Fruit fly (Drosophila melanogaster) whole organism, prepupa: Measurements from ENCODE around the gene Eig71Ek.

Source experiments
- Blimp-1 ChIP-seq: fragments of 200-800 bp; sonication (Bioruptor generic); optimal IDR thresholded peaks from 3 replicates; lab custom pipeline; 2017; ENCODE audit warnings: missing biosample characterization, missing genetic modification characterization, mild to moderate bottlenecking, moderate library complexity, missing genetic modification reagents
- CG10631 ChIP-seq: fragments of 200-800 bp; sonication (Bioruptor generic); optimal IDR thresholded peaks from 2 replicates; lab custom pipeline; 2016; ENCODE audit warnings: missing biosample characterization, missing genetic modification characterization
- CG10669 ChIP-seq: fragments of 200-800 bp; sonication (Bioruptor generic); optimal IDR thresholded peaks from 3 replicates; lab custom pipeline; 2018; ENCODE audit warnings: missing biosample characterization, mild to moderate bottlenecking, missing genetic modification characterization, moderate library complexity
- CG11294 ChIP-seq: fragments of 200-800 bp; sonication (Bioruptor generic); IDR thresholded peaks from 2 replicates; pipeline ENCODE4 v1.3.6; 2022; ENCODE audit warnings: missing biosample characterization, missing genetic modification characterization
- CG11762 ChIP-seq: fragments of 200-800 bp; sonication (Bioruptor generic); optimal IDR thresholded peaks from 3 replicates; lab custom pipeline; 2016; ENCODE audit warnings: missing biosample characterization, missing genetic modification characterization; ENCODE audit not compliant: insufficient read depth
- CG11902 ChIP-seq: fragments of 200-800 bp; sonication (Bioruptor generic); optimal IDR thresholded peaks from 3 replicates; lab custom pipeline; 2016; ENCODE audit warnings: missing biosample characterization, missing genetic modification characterization
- CG15336 ChIP-seq: fragments of 200-800 bp; sonication (Bioruptor generic); IDR thresholded peaks from 2 replicates; pipeline ENCODE4 v1.3.6; 2022; ENCODE audit warnings: missing biosample characterization, missing genetic modification characterization
- CG1621 ChIP-seq: fragments of 200-800 bp; sonication (Bioruptor generic); optimal IDR thresholded peaks from 3 replicates; lab custom pipeline; 2018; ENCODE audit warnings: missing biosample characterization, mild to moderate bottlenecking, missing genetic modification characterization
- CG16779 ChIP-seq: fragments of 200-800 bp; sonication (Bioruptor generic); optimal IDR thresholded peaks from 3 replicates; lab custom pipeline; 2017; ENCODE audit warnings: missing biosample characterization, mild to moderate bottlenecking, missing genetic modification characterization
- CG3032 ChIP-seq: fragments of 200-800 bp; optimal IDR thresholded peaks from 2 replicates; lab custom pipeline; 2019; ENCODE audit warnings: missing biosample characterization, mild to moderate bottlenecking, missing genetic modification characterization, moderate library complexity
- CG32006 ChIP-seq: fragments of 200-800 bp; sonication (Bioruptor generic); optimal IDR thresholded peaks from 3 replicates; lab custom pipeline; 2017; ENCODE audit warnings: missing biosample characterization, mild to moderate bottlenecking, missing genetic modification characterization
- CG3919 ChIP-seq: fragments of 200-800 bp; sonication (Bioruptor generic); optimal IDR thresholded peaks from 3 replicates; lab custom pipeline; 2016; ENCODE audit warnings: missing biosample characterization, missing genetic modification characterization
- CG4318 ChIP-seq: fragments of 200-800 bp; sonication (Bioruptor generic); optimal IDR thresholded peaks from 3 replicates; lab custom pipeline; 2017; ENCODE audit warnings: missing biosample characterization, mild to moderate bottlenecking, missing genetic modification characterization
- CG6276 ChIP-seq: fragments of 200-800 bp; sonication (Bioruptor generic); optimal IDR thresholded peaks from 2 replicates; lab custom pipeline; 2017; ENCODE audit warnings: missing biosample characterization, mild to moderate bottlenecking, missing genetic modification characterization
- CG8119 ChIP-seq: fragments of 200-800 bp; sonication (Bioruptor generic); IDR thresholded peaks from 3 replicates; pipeline ENCODE4 v1.3.6; 2022; ENCODE audit warnings: missing biosample characterization, missing genetic modification characterization
- CG8319 ChIP-seq: fragments of 200-800 bp; sonication (Bioruptor generic); optimal IDR thresholded peaks from 3 replicates; lab custom pipeline; 2016; ENCODE audit warnings: missing biosample characterization, missing genetic modification characterization
- CG8632 ChIP-seq: fragments of 200-800 bp; sonication (Bioruptor generic); optimal IDR thresholded peaks from 3 replicates; lab custom pipeline; 2016; ENCODE audit warnings: missing biosample characterization, missing genetic modification characterization
- CG9139 ChIP-seq: fragments of 200-800 bp; sonication (Bioruptor generic); optimal IDR thresholded peaks from 3 replicates; lab custom pipeline; 2017; ENCODE audit warnings: missing biosample characterization, mild to moderate bottlenecking, missing genetic modification characterization
- Eip75B ChIP-seq: fragments of 200-800 bp; sonication (Bioruptor generic); optimal IDR thresholded peaks from 3 replicates; lab custom pipeline; 2016; ENCODE audit warnings: missing biosample characterization, missing genetic modification characterization
- Eip78C ChIP-seq: fragments of 200-800 bp; sonication (Bioruptor generic); peaks from one replicate; lab custom pipeline; 2016; ENCODE audit warnings: missing biosample characterization, missing genetic modification characterization
- Eip93F ChIP-seq: fragments of 200-800 bp; sonication (Bioruptor generic); optimal IDR thresholded peaks from 2 replicates; lab custom pipeline; 2016; ENCODE audit warnings: missing biosample characterization, mild to moderate bottlenecking, missing genetic modification characterization
- Ets21C ChIP-seq: fragments of 200-800 bp; sonication (Bioruptor generic); optimal IDR thresholded peaks from 3 replicates; lab custom pipeline; 2016; ENCODE audit warnings: missing biosample characterization, missing genetic modification characterization
- Ets96B ChIP-seq: fragments of 200-800 bp; optimal IDR thresholded peaks from 2 replicates; lab custom pipeline; 2019; ENCODE audit warnings: missing biosample characterization, mild to moderate bottlenecking, missing genetic modification characterization, moderate library complexity
- Gug ChIP-seq: fragments of 200-800 bp; sonication (Bioruptor generic); IDR thresholded peaks from 2 replicates; pipeline ENCODE4 v1.3.6; 2022; ENCODE audit warnings: missing biosample characterization, missing genetic modification characterization
- Hr38 ChIP-seq: sonication (Bioruptor generic); optimal IDR thresholded peaks from 2 replicates; lab custom pipeline; 2016; ENCODE audit warnings: missing biosample characterization, missing genetic modification characterization
- Hr39 ChIP-seq: fragments of 200-800 bp; sonication (Bioruptor generic); optimal IDR thresholded peaks from 2 replicates; lab custom pipeline; 2016; ENCODE audit warnings: missing biosample characterization, missing genetic modification characterization
- Hr4 ChIP-seq: fragments of 200-800 bp; sonication (Bioruptor generic); optimal IDR thresholded peaks from 3 replicates; lab custom pipeline; 2016; ENCODE audit warnings: missing biosample characterization, missing genetic modification characterization
- Lpt ChIP-seq: fragments of 200-800 bp; sonication (Bioruptor generic); optimal IDR thresholded peaks from 3 replicates; lab custom pipeline; 2016; ENCODE audit warnings: missing biosample characterization, missing genetic modification characterization
- Met ChIP-seq: fragments of 200-800 bp; sonication (Bioruptor generic); optimal IDR thresholded peaks from 3 replicates; lab custom pipeline; 2016; ENCODE audit warnings: missing biosample characterization, missing genetic modification characterization
- OdsH ChIP-seq: fragments of 200-800 bp; sonication (Bioruptor generic); optimal IDR thresholded peaks from 3 replicates; lab custom pipeline; 2016; ENCODE audit warnings: missing biosample characterization, missing genetic modification characterization
- Smox ChIP-seq: fragments of 200-800 bp; sonication (Bioruptor generic); optimal IDR thresholded peaks from 3 replicates; lab custom pipeline; 2016; ENCODE audit warnings: missing biosample characterization, missing genetic modification characterization
- Sox102F ChIP-seq: fragments of 200-800 bp; sonication (Bioruptor generic); optimal IDR thresholded peaks from 2 replicates; lab custom pipeline; 2016; ENCODE audit warnings: missing biosample characterization, mild to moderate bottlenecking, missing genetic modification characterization
- Sox14 ChIP-seq: fragments of 200-800 bp; sonication (Bioruptor generic); optimal IDR thresholded peaks from 3 replicates; lab custom pipeline; 2016; ENCODE audit warnings: missing biosample characterization, missing genetic modification characterization
- Sox15 ChIP-seq: fragments of 200-800 bp; sonication (Bioruptor generic); optimal IDR thresholded peaks from 3 replicates; lab custom pipeline; 2016; ENCODE audit warnings: missing biosample characterization, missing genetic modification characterization
- achi ChIP-seq: fragments of 200-800 bp; sonication (Bioruptor generic); optimal IDR thresholded peaks from 3 replicates; lab custom pipeline; 2016; ENCODE audit warnings: missing biosample characterization, missing genetic modification characterization
- dac ChIP-seq: fragments of 200-800 bp; sonication (Bioruptor generic); optimal IDR thresholded peaks from 2 replicates; lab custom pipeline; 2017; ENCODE audit warnings: missing biosample characterization, mild to moderate bottlenecking, missing genetic modification characterization
- dsx ChIP-seq: fragments of 200-800 bp; optimal IDR thresholded peaks from 3 replicates; lab custom pipeline; 2019; ENCODE audit warnings: missing biosample characterization, mild to moderate bottlenecking, missing genetic modification characterization, moderate library complexity; ENCODE audit not compliant: poor library complexity, severe bottlenecking
- eg ChIP-seq: fragments of 200-800 bp; sonication (Bioruptor generic); IDR thresholded peaks from 3 replicates; pipeline ENCODE4 v1.3.6; 2022; ENCODE audit warnings: missing biosample characterization, missing genetic modification characterization
- esn ChIP-seq: fragments of 200-800 bp; sonication (Bioruptor generic); optimal IDR thresholded peaks from 2 replicates; lab custom pipeline; 2016; ENCODE audit warnings: missing biosample characterization, mild to moderate bottlenecking, missing genetic modification characterization, moderate library complexity
- fd59A ChIP-seq: fragments of 200-800 bp; sonication (Bioruptor generic); optimal IDR thresholded peaks from 2 replicates; lab custom pipeline; 2017; ENCODE audit warnings: missing biosample characterization, mild to moderate bottlenecking, missing genetic modification characterization, missing genetic modification reagents
- fd85E ChIP-seq: fragments of 200-800 bp; sonication (Bioruptor generic); optimal IDR thresholded peaks from 3 replicates; lab custom pipeline; 2016; ENCODE audit warnings: missing biosample characterization, missing genetic modification characterization
- fkh ChIP-seq: fragments of 200-800 bp; sonication (Bioruptor generic); optimal IDR thresholded peaks from 3 replicates; lab custom pipeline; 2017; ENCODE audit warnings: missing biosample characterization, mild to moderate bottlenecking, missing genetic modification characterization, moderate library complexity
- net ChIP-seq: fragments of 200-800 bp; sonication (Bioruptor generic); optimal IDR thresholded peaks from 3 replicates; lab custom pipeline; 2016; ENCODE audit warnings: missing biosample characterization, missing genetic modification characterization
- salr ChIP-seq, 2 experiments: fragments of 200-800 bp; sonication (Bioruptor generic); optimal IDR thresholded peaks; 3 replicates each; lab custom pipeline; 2016 to 2018; ENCODE audit warnings: missing biosample characterization in 2 of 2, missing genetic modification characterization in 2 of 2, mild to moderate bottlenecking in 1 of 2
- spab ChIP-seq: fragments of 200-800 bp; sonication (Bioruptor generic); optimal IDR thresholded peaks from 2 replicates; lab custom pipeline; 2017; ENCODE audit warnings: missing biosample characterization, mild to moderate bottlenecking, missing genetic modification characterization, missing genetic modification reagents
- ss ChIP-seq, 2 experiments: fragments of 200-800 bp; sonication (Bioruptor generic); optimal IDR thresholded peaks; 2 replicates in 1 of 2; 3 replicates in 1 of 2; lab custom pipeline; 2017 to 2018; ENCODE audit warnings: mild to moderate bottlenecking in 2 of 2, missing biosample characterization in 2 of 2, missing genetic modification characterization in 2 of 2, moderate library complexity in 1 of 2
- topi ChIP-seq: fragments of 200-800 bp; sonication (Bioruptor generic); optimal IDR thresholded peaks from 3 replicates; lab custom pipeline; 2016; ENCODE audit warnings: missing biosample characterization, missing genetic modification characterization
- vri ChIP-seq: fragments of 200-800 bp; sonication (Bioruptor generic); optimal IDR thresholded peaks from 3 replicates; lab custom pipeline; 2016; ENCODE audit warnings: missing biosample characterization, mild to moderate bottlenecking, missing genetic modification characterization

Eig71Ek gene

DNA sequence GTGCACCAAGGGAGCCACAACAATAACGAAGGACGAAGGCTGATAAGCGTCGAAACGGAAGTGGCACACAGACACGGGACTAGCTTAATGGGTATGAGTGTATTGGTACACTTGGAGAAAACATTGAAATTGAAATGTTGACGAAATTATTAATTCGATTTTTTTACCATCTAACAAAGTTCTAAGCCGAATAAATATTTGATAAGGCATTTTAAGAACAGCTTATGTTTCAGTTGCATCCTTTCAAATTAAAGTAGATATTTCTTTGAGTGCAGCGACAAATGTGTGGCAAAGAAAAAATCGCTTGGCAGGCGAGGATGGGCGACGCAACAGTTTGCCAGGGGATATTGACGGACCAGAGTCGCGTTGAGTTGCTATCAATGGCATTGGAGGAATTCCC, 21.1 kb upstream of the Eig71Ek start (continued):
- TF ChIP-seq esn (GFP tag; lab: Kevin White, UChicago) (peak; percentile 12), dsx (GFP tag; lab: Kevin White, UChicago) (no peak), Eip78C (GFP tag; lab: Kevin White, UChicago) (no peak), CG8119 (GFP tag; lab: Robert Waterston, UW) (0 out of 3 replicates have a peak, but pooled peaks have one; percentile 17), CG3032 (tag; lab: Kevin White, UChicago) (no peak), Sox15 (GFP tag; lab: Kevin White, UChicago) (no peak), CG16779 (tag; lab: Kevin White, UChicago) (no peak), Blimp-1 (GFP tag; lab: Kevin White, UChicago) (no peak), CG11294 (GFP tag; lab: Robert Waterston, UW) (no peak), spab (GFP tag; lab: Kevin White, UChicago) (no peak)

DNA sequence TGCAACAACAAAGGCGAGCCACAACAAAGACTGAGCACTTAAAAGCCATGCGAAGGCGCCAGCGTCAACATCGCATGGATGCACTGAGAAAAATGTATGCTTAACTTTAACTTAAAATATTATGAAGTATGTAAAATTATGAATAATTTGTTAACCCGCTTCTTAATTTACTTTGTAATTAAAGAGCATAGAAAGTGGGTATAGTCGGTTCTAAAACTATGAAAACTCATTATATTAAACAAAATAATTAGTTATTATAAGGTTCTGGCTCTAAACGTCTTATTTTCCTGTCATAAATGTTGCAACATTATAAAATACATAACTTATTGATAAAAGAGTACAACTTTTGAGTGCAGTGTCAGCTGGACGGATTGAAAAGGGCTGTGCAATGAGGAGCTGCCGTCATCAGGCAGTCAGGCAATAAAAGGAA, 19.4 kb upstream of the Eig71Ek start:
- TF ChIP-seq CG3032 (tag; lab: Kevin White, UChicago): peak; percentile 41
- peak; percentile 50 for TF ChIP-seq Ets96B (tag; lab: Kevin White, UChicago)
- TF ChIP-seq ss (GFP tag; optimal IDR thresholded peaks at IDR 0.05; lab: Kevin White, UChicago): peak in 1 of 2 experiments; percentile 51
- peak; percentile 34 for TF ChIP-seq OdsH (GFP tag; lab: Kevin White, UChicago)
- peak; percentile 64 for TF ChIP-seq Sox14 (GFP tag; lab: Kevin White, UChicago)
- TF ChIP-seq CG3919 (GFP tag; lab: Kevin White, UChicago): peak; percentile 63
- TF ChIP-seq CG11294 (GFP tag; lab: Robert Waterston, UW): no peak
- TF ChIP-seq topi (GFP tag; lab: Kevin White, UChicago): peak; percentile 64
- TF ChIP-seq fkh (GFP tag; lab: Kevin White, UChicago): no peak
- TF ChIP-seq CG11762 (GFP tag; lab: Kevin White, UChicago): peak; percentile 43
- peak; percentile 3 for TF ChIP-seq Ets21C (GFP tag; lab: Kevin White, UChicago)
- peak; percentile 49 for TF ChIP-seq CG10631 (GFP tag; lab: Kevin White, UChicago)
- peak; percentile 44 for TF ChIP-seq CG8632 (GFP tag; lab: Kevin White, UChicago)
- TF ChIP-seq net (GFP tag; lab: Kevin White, UChicago): peak; percentile 5
- TF ChIP-seq Sox102F (GFP tag; lab: Kevin White, UChicago): peak; percentile 53
- no peak for TF ChIP-seq CG6276 (GFP tag; lab: Kevin White, UChicago)
- TF ChIP-seq CG8319 (GFP tag; lab: Kevin White, UChicago): peak; percentile 37
- no peak for TF ChIP-seq fd85E (GFP tag; lab: Kevin White, UChicago)
- peak; percentile 29 for TF ChIP-seq dac (GFP tag; lab: Kevin White, UChicago)
- peak; percentile 18 for TF ChIP-seq Hr39
- peak in 1 of 2 experiments; percentile 20 for TF ChIP-seq salr (GFP tag; optimal IDR thresholded peaks at IDR 0.05; lab: Kevin White, UChicago)
- TF ChIP-seq CG32006 (GFP tag; lab: Kevin White, UChicago): peak; percentile 51
- peak; percentile 65 for TF ChIP-seq Met (GFP tag; lab: Kevin White, UChicago)
- peak; percentile 66 for TF ChIP-seq CG10669 (GFP tag; lab: Kevin White, UChicago)
- TF ChIP-seq CG15336 (GFP tag; lab: Robert Waterston, UW): 0 out of 2 replicates have a peak, but pooled peaks have one; percentile 27
- peak; percentile 14 for TF ChIP-seq CG4318 (GFP tag; lab: Kevin White, UChicago)
- peak; percentile 17 for TF ChIP-seq dsx (GFP tag; lab: Kevin White, UChicago)
- TF ChIP-seq CG1621 (tag; lab: Kevin White, UChicago): peak; percentile 3
- no peak for TF ChIP-seq CG9139 (GFP tag; lab: Kevin White, UChicago)
- TF ChIP-seq vri (GFP tag; lab: Kevin White, UChicago): no peak
- no peak for TF ChIP-seq Hr4 (GFP tag; lab: Kevin White, UChicago)
- TF ChIP-seq Smox (GFP tag; lab: Kevin White, UChicago): peak; percentile 49
- peak; percentile 32 for TF ChIP-seq Lpt (GFP tag; lab: Kevin White, UChicago)
- no peak for TF ChIP-seq Sox15 (GFP tag; lab: Kevin White, UChicago)
- TF ChIP-seq Eip93F (GFP tag; lab: Kevin White, UChicago): no peak
- TF ChIP-seq Gug: 0 out of 2 replicates have a peak, but pooled peaks have one; percentile 21
- TF ChIP-seq Hr38 (GFP tag; lab: Kevin White, UChicago): no peak
- TF ChIP-seq CG8119 (GFP tag; lab: Robert Waterston, UW): peak; percentile 38; the same call in 1 of the 3 replicates
- TF ChIP-seq Eip78C (GFP tag; lab: Kevin White, UChicago): peak; percentile 75
- peak; percentile 31 for TF ChIP-seq CG11902 (GFP tag; lab: Kevin White, UChicago)
- peak; percentile 73 for TF ChIP-seq esn (GFP tag; lab: Kevin White, UChicago)
- no peak for TF ChIP-seq achi (GFP tag; lab: Kevin White, UChicago)
- peak; percentile 33 for TF ChIP-seq fd59A (GFP tag; lab: Kevin White, UChicago)
- peak; percentile 52 for TF ChIP-seq Eip75B (GFP tag; lab: Kevin White, UChicago)
- TF ChIP-seq eg: no peak
